Worm (Caenorhabditis elegans): ENCODE measurements around the gene K09D9.1.

Gene K09D9.1

DNA sequence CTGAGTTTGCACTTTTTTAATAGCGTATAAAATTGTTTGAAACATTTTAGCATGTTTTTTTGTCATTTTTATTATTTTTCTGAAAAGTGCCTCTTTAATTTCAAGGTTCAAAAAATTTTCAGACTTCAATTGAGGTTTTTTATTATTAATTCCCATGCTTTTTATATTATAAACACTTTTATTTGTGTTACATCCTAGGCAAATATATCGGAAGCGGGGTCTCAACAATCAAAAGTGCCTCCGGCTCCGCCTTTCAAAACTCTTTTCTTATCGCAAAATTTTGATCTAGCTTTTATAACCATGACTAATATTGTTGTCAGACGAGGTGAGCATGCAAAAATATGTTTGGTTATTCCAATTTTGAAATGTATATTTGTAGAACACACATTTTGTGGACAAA lies 48.6 kb downstream of the K09D9.1 start, which contains the start of gene otpl-2:
otpl-2 (plus strand) TSS at position 301 of the 400 bp plus-strand sequence.
- no peak for TF ChIP-seq unc-62 (GFP tag; optimal IDR thresholded peaks at IDR 0.05)
